Fruit fly (Drosophila melanogaster) whole organism, embryonic: ENCODE measurements around the gene CG13949.

Experiments
- Antp ChIP-seq: fragments of 200-800 bp; sonication (Bioruptor generic); optimal IDR thresholded peaks from 3 replicates; lab custom pipeline; 2016; ENCODE audit warnings: missing biosample characterization, missing genetic modification characterization
- CG10147 ChIP-seq: fragments of 200-800 bp; sonication (Bioruptor generic); optimal IDR thresholded peaks from 2 replicates; lab custom pipeline; 2019; ENCODE audit warnings: missing biosample characterization, mild to moderate bottlenecking, missing genetic modification characterization, moderate library complexity
- CG11093 ChIP-seq: fragments of 200-800 bp; sonication (Bioruptor generic); IDR thresholded peaks from 3 replicates; pipeline ENCODE4 v1.3.6; 2022; ENCODE audit warnings: missing biosample characterization, missing genetic modification characterization
- CG12236 ChIP-seq: fragments of 200-800 bp; sonication (Bioruptor generic); optimal IDR thresholded peaks from 2 replicates; lab custom pipeline; 2016; ENCODE audit warnings: missing biosample characterization, missing genetic modification characterization
- CG1233 ChIP-seq: fragments of 200-800 bp; sonication (Bioruptor generic); optimal IDR thresholded peaks from 4 replicates; lab custom pipeline; 2018; ENCODE audit warnings: missing biosample characterization, mild to moderate bottlenecking, missing genetic modification characterization
- CG12391 ChIP-seq: fragments of 200-800 bp; sonication (Bioruptor generic); optimal IDR thresholded peaks from 3 replicates; lab custom pipeline; 2018; ENCODE audit warnings: missing biosample characterization, mild to moderate bottlenecking, missing genetic modification characterization, moderate library complexity
- CG15011 ChIP-seq: fragments of 200-800 bp; sonication (Bioruptor generic); optimal IDR thresholded peaks from 3 replicates; lab custom pipeline; 2018; ENCODE audit warnings: missing biosample characterization, mild to moderate bottlenecking, missing genetic modification characterization
- CG1529 ChIP-seq: fragments of 200-800 bp; sonication (Bioruptor generic); optimal IDR thresholded peaks from 3 replicates; lab custom pipeline; 2018; ENCODE audit warnings: missing biosample characterization, missing genetic modification characterization
- CG15601 ChIP-seq: fragments of 200-800 bp; sonication (Bioruptor generic); optimal IDR thresholded peaks from 3 replicates; lab custom pipeline; 2019; ENCODE audit warnings: missing biosample characterization, mild to moderate bottlenecking, missing genetic modification characterization, moderate library complexity
- CG1603 ChIP-seq: fragments of 200-800 bp; sonication (Bioruptor generic); optimal IDR thresholded peaks from 2 replicates; lab custom pipeline; 2019; ENCODE audit warnings: missing biosample characterization, mild to moderate bottlenecking, missing genetic modification characterization, moderate library complexity
- CG1647 ChIP-seq: fragments of 200-800 bp; sonication (Bioruptor generic); optimal IDR thresholded peaks from 3 replicates; lab custom pipeline; 2016; ENCODE audit warnings: missing biosample characterization, missing genetic modification characterization
- CG16779 ChIP-seq: fragments of 200-800 bp; sonication (Bioruptor generic); IDR thresholded peaks from 2 replicates; pipeline ENCODE4 v1.3.6; 2022; ENCODE audit warnings: missing biosample characterization, missing genetic modification characterization
- CG17385 ChIP-seq: fragments of 200-800 bp; sonication (Bioruptor generic); optimal IDR thresholded peaks from 3 replicates; lab custom pipeline; 2018; ENCODE audit warnings: missing biosample characterization, mild to moderate bottlenecking, missing genetic modification characterization
- CG17912 ChIP-seq: fragments of 200-800 bp; sonication (Bioruptor generic); optimal IDR thresholded peaks from 2 replicates; lab custom pipeline; 2018; ENCODE audit warnings: missing biosample characterization, mild to moderate bottlenecking, missing genetic modification characterization
- CG6689 ChIP-seq: fragments of 200-800 bp; sonication (Bioruptor generic); IDR thresholded peaks from 2 replicates; pipeline ENCODE4 v1.3.6; 2022; ENCODE audit warnings: missing biosample characterization, missing genetic modification characterization
- CG8478 ChIP-seq: fragments of >200 bp; optimal IDR thresholded peaks from 2 replicates; lab custom pipeline; 2018
- CG8924 ChIP-seq: fragments of 200-800 bp; optimal IDR thresholded peaks from 3 replicates; lab custom pipeline; 2019; ENCODE audit warnings: missing biosample characterization, mild to moderate bottlenecking, missing genetic modification characterization, moderate library complexity
- CG9876 ChIP-seq: fragments of 200-800 bp; sonication (Bioruptor generic); optimal IDR thresholded peaks from 2 replicates; lab custom pipeline; 2016; ENCODE audit warnings: missing biosample characterization, missing genetic modification characterization
- CG9932 ChIP-seq: fragments of 200-800 bp; sonication (Bioruptor generic); IDR thresholded peaks from 2 replicates; pipeline ENCODE4 v1.3.6; 2022; ENCODE audit warnings: missing biosample characterization, missing genetic modification characterization
- Camta ChIP-seq: fragments of 200-800 bp; sonication (Bioruptor generic); optimal IDR thresholded peaks from 2 replicates; lab custom pipeline; 2016; ENCODE audit warnings: missing biosample characterization, missing genetic modification characterization
- Dbx ChIP-seq: fragments of 200-800 bp; sonication (Bioruptor generic); IDR thresholded peaks from 3 replicates; pipeline ENCODE4 v1.3.6; 2022; ENCODE audit warnings: missing biosample characterization, missing genetic modification characterization
- Drgx ChIP-seq: fragments of 200-800 bp; sonication (Bioruptor generic); IDR thresholded peaks from 2 replicates; pipeline ENCODE4 v1.3.6; 2022; ENCODE audit warnings: missing biosample characterization, missing genetic modification characterization
- Gsc ChIP-seq: fragments of 200-800 bp; sonication (Bioruptor generic); IDR thresholded peaks from 2 replicates; pipeline ENCODE4 v1.3.6; 2022; ENCODE audit warnings: missing biosample characterization, missing genetic modification characterization
- Gug ChIP-seq: fragments of 200-800 bp; sonication (Bioruptor generic); IDR thresholded peaks from 4 replicates; pipeline ENCODE4 v1.3.6; 2022; ENCODE audit warnings: missing biosample characterization, missing genetic modification characterization
- Mad ChIP-seq: fragments of 200-800 bp; sonication (Bioruptor generic); optimal IDR thresholded peaks from 2 replicates; lab custom pipeline; 2016; ENCODE audit warnings: missing biosample characterization, missing genetic modification characterization
- Max ChIP-seq: fragments of 200-800 bp; sonication (Bioruptor generic); optimal IDR thresholded peaks from 2 replicates; lab custom pipeline; 2016; ENCODE audit warnings: missing biosample characterization, mild to moderate bottlenecking, missing genetic modification characterization
- Meics ChIP-seq: fragments of 200-800 bp; sonication (Bioruptor generic); optimal IDR thresholded peaks from 2 replicates; lab custom pipeline; 2017; ENCODE audit warnings: missing biosample characterization, mild to moderate bottlenecking, missing genetic modification characterization
- Mrtf ChIP-seq: fragments of 200-800 bp; sonication (Bioruptor generic); IDR thresholded peaks from 3 replicates; pipeline ENCODE4 v1.3.6; 2022; ENCODE audit warnings: missing biosample characterization, missing genetic modification characterization
- Oaz ChIP-seq: fragments of 200-800 bp; sonication (Bioruptor generic); IDR thresholded peaks from 2 replicates; pipeline ENCODE4 v1.3.6; 2022; ENCODE audit warnings: missing biosample characterization, missing genetic modification characterization
- Oli ChIP-seq: fragments of 200-800 bp; sonication (Bioruptor generic); optimal IDR thresholded peaks from 2 replicates; lab custom pipeline; 2018; ENCODE audit warnings: missing biosample characterization, mild to moderate bottlenecking, missing genetic modification characterization, moderate library complexity
- Ravus ChIP-seq: fragments of 200-800 bp; sonication (Bioruptor generic); IDR thresholded peaks from 2 replicates; pipeline ENCODE4 v1.3.6; 2022; ENCODE audit warnings: missing biosample characterization, missing genetic modification characterization
- Sox100B ChIP-seq: fragments of 200-800 bp; sonication (Bioruptor generic); optimal IDR thresholded peaks from 3 replicates; lab custom pipeline; 2018; ENCODE audit warnings: missing biosample characterization, mild to moderate bottlenecking, missing genetic modification characterization
- Trl ChIP-seq, 3 experiments: fragments of >200 bp in 2 of 3; fragments of 200-800 bp in 1 of 3; sonication (Bioruptor generic) in 1 of 3; optimal IDR thresholded peaks; 2 replicates in 1 of 3; 3 replicates in 2 of 3; lab custom pipeline; 2016 to 2017; ENCODE audit warnings: missing biosample characterization in 1 of 3, missing genetic modification characterization in 1 of 3
- ab ChIP-seq: fragments of 200-800 bp; sonication (Bioruptor generic); optimal IDR thresholded peaks from 2 replicates; lab custom pipeline; 2016; ENCODE audit warnings: missing biosample characterization, missing genetic modification characterization
- bsh ChIP-seq, 2 experiments: fragments of 200-800 bp; sonication (Bioruptor generic); optimal IDR thresholded peaks; 2 replicates each; lab custom pipeline; 2017 to 2018; ENCODE audit warnings: mild to moderate bottlenecking in 2 of 2, missing biosample characterization in 2 of 2, missing genetic modification characterization in 2 of 2, moderate library complexity in 1 of 2
- cas ChIP-seq: fragments of 200-800 bp; sonication (Bioruptor generic); IDR thresholded peaks from 2 replicates; pipeline ENCODE4 v1.3.6; 2022; ENCODE audit warnings: missing biosample characterization, missing genetic modification characterization
- crol ChIP-seq: fragments of 200-800 bp; sonication (Bioruptor generic); IDR thresholded peaks from 2 replicates; pipeline ENCODE4 v1.3.6; 2022; ENCODE audit warnings: missing biosample characterization, missing genetic modification characterization
- cwo ChIP-seq: fragments of 200-800 bp; sonication (Bioruptor generic); optimal IDR thresholded peaks from 3 replicates; lab custom pipeline; 2017; ENCODE audit warnings: missing biosample characterization, missing genetic modification characterization, mild to moderate bottlenecking, moderate library complexity, missing genetic modification reagents
- disco-r ChIP-seq: fragments of 200-800 bp; sonication (Bioruptor generic); optimal IDR thresholded peaks from 2 replicates; lab custom pipeline; 2016; ENCODE audit warnings: missing biosample characterization, missing genetic modification characterization
- dmrt11E ChIP-seq: fragments of 200-800 bp; sonication (Bioruptor generic); optimal IDR thresholded peaks from 3 replicates; lab custom pipeline; 2018; ENCODE audit warnings: missing biosample characterization, mild to moderate bottlenecking, missing genetic modification characterization, moderate library complexity
- eyg ChIP-seq: fragments of 200-800 bp; sonication (Bioruptor generic); optimal IDR thresholded peaks from 3 replicates; lab custom pipeline; 2016; ENCODE audit warnings: missing biosample characterization, missing genetic modification characterization
- grau ChIP-seq: fragments of 200-800 bp; optimal IDR thresholded peaks from 3 replicates; lab custom pipeline; 2019; ENCODE audit warnings: missing biosample characterization, mild to moderate bottlenecking, missing genetic modification characterization, moderate library complexity
- grn ChIP-seq: fragments of 200-800 bp; sonication (Bioruptor generic); optimal IDR thresholded peaks from 3 replicates; lab custom pipeline; 2017; ENCODE audit warnings: missing biosample characterization, missing genetic modification characterization
- ham ChIP-seq: fragments of 200-800 bp; sonication (Bioruptor generic); IDR thresholded peaks from 2 replicates; pipeline ENCODE4 v1.3.6; 2022; ENCODE audit warnings: missing biosample characterization, missing genetic modification characterization
- her ChIP-seq: fragments of 200-800 bp; sonication (Bioruptor generic); optimal IDR thresholded peaks from 2 replicates; lab custom pipeline; 2016; ENCODE audit warnings: missing biosample characterization, missing genetic modification characterization
- klu ChIP-seq: fragments of 200-800 bp; sonication (Bioruptor generic); IDR thresholded peaks from 2 replicates; pipeline ENCODE4 v1.3.6; 2022; ENCODE audit warnings: missing biosample characterization, missing genetic modification characterization
- nmo ChIP-seq: fragments of 200-800 bp; sonication (Bioruptor generic); optimal IDR thresholded peaks from 2 replicates; lab custom pipeline; 2018; ENCODE audit warnings: missing biosample characterization, mild to moderate bottlenecking, missing genetic modification characterization, moderate library complexity
- nom ChIP-seq: fragments of 200-800 bp; sonication (Bioruptor generic); optimal IDR thresholded peaks from 2 replicates; lab custom pipeline; 2017; ENCODE audit warnings: missing biosample characterization, missing genetic modification characterization, mild to moderate bottlenecking, moderate library complexity, missing genetic modification reagents
- org-1 ChIP-seq: fragments of 200-800 bp; sonication (Bioruptor generic); optimal IDR thresholded peaks from 2 replicates; lab custom pipeline; 2017; ENCODE audit warnings: missing biosample characterization, missing genetic modification characterization
- pnt ChIP-seq: fragments of 200-800 bp; sonication (Bioruptor generic); optimal IDR thresholded peaks from 3 replicates; lab custom pipeline; 2016; ENCODE audit warnings: missing biosample characterization, missing genetic modification characterization
- seq ChIP-seq: fragments of 200-800 bp; sonication (Bioruptor generic); IDR thresholded peaks from 2 replicates; pipeline ENCODE4 v1.3.6; 2022; ENCODE audit warnings: missing biosample characterization, missing genetic modification characterization
- twi ChIP-seq: fragments of 200-800 bp; optimal IDR thresholded peaks from 2 replicates; lab custom pipeline; 2019; ENCODE audit warnings: missing biosample characterization, mild to moderate bottlenecking, missing genetic modification characterization, moderate library complexity

Gene CG13949

dm6 chr2L:825768-826263, 29.3 kb upstream of the CG13949 start, which contains the start of the genes CG3862 and dock (continued):
- TF ChIP-seq her (peak; percentile 82), Drgx (GFP tag; lab: Robert Waterston, UW) (no peak), crol (GFP tag; lab: Robert Waterston, UW) (no peak), Ravus (GFP tag; lab: Robert Waterston, UW) (no peak), pnt (peak; percentile 39), CG15601 (tag; lab: Kevin White, UChicago) (peak; percentile 38), Gug (GFP tag; lab: Robert Waterston, UW) (peak; percentile 11; the same call in 1 of the 4 replicates), CG12391 (tag; lab: Kevin White, UChicago) (peak; percentile 51), Max (peak; percentile 64), Oli (no peak), Gsc (GFP tag; lab: Robert Waterston, UW) (no peak), CG9932 (peak; percentile 86), Oaz (no peak), CG9876 (GFP tag; lab: Kevin White, UChicago) (peak; percentile 57), nmo (GFP tag; lab: Kevin White, UChicago) (peak; percentile 62), ab (GFP tag; lab: Kevin White, UChicago) (no peak), bsh (GFP tag; optimal IDR thresholded peaks at IDR 0.05; lab: Kevin White, UChicago) (peak; percentile 7 to 46), CG1647 (GFP tag; lab: Kevin White, UChicago) (no peak), CG16779 (GFP tag; lab: Robert Waterston, UW) (no peak), CG1603 (peak; percentile 78), CG1233 (GFP tag; lab: Kevin White, UChicago) (peak; percentile 43), eyg (GFP tag; lab: Kevin White, UChicago) (no peak), disco-r (GFP tag; lab: Kevin White, UChicago) (no peak), twi (tag; lab: Kevin White, UChicago) (no peak), Trl (optimal IDR thresholded peaks at IDR 0.05; lab: Kevin White, UChicago) (no peak), Trl (GFP tag; optimal IDR thresholded peaks at IDR 0.05; lab: Kevin White, UChicago) (peak; percentile 59), CG11093 (GFP tag; lab: Robert Waterston, UW) (no peak), grn (peak; percentile 67), CG10147 (GFP tag; lab: Kevin White, UChicago) (peak; percentile 53), CG17912 (GFP tag; lab: Kevin White, UChicago) (peak; percentile 70), ham (GFP tag; lab: Robert Waterston, UW) (no peak), nom (peak; percentile 68), cwo (no peak), cas (GFP tag; lab: Robert Waterston, UW) (peak; percentile 62; the same call in 1 of the 2 replicates), CG8924 (tag; lab: Kevin White, UChicago) (peak; percentile 64), dmrt11E (tag; lab: Kevin White, UChicago) (peak; percentile 25), CG12236 (no peak), Mad (no peak), CG8478 (lab: Kevin White, UChicago) (no peak), Sox100B (GFP tag; lab: Kevin White, UChicago) (no peak), CG15011 (GFP tag; lab: Kevin White, UChicago) (no peak), CG1529 (GFP tag; lab: Kevin White, UChicago) (no peak), Camta (GFP tag; lab: Kevin White, UChicago) (no peak), grau (tag; lab: Kevin White, UChicago) (peak; percentile 36), CG6689 (no peak), org-1 (GFP tag; lab: Kevin White, UChicago) (peak; percentile 0), seq (no peak), klu (GFP tag; lab: Robert Waterston, UW) (no peak), Meics (peak; percentile 50), Mrtf (0 out of 3 replicates have a peak, but pooled peaks have one; percentile 16), Dbx (GFP tag; lab: Robert Waterston, UW) (peak; percentile 69), Antp (GFP tag; lab: Kevin White, UChicago) (peak; percentile 66), CG17385 (GFP tag; lab: Kevin White, UChicago) (peak; percentile 21)
